Fruit fly (Drosophila melanogaster): Measurements from ENCODE around the gene Sap30.

- TF ChIP-seq CG10348 (GFP tag; IDR thresholded peaks at IDR 0.05) (no peak), CG34367 (tag; optimal IDR thresholded peaks at IDR 0.05) (no peak), CG15710 (tag; optimal IDR thresholded peaks at IDR 0.05) (no peak), CG17806 (tag; optimal IDR thresholded peaks at IDR 0.05) (no peak), CG9948 (tag; optimal IDR thresholded peaks at IDR 0.05) (no peak), Ets98B (GFP tag; IDR thresholded peaks at IDR 0.05) (no peak), CG32121 (GFP tag; IDR thresholded peaks at IDR 0.05) (no peak)
Observed at dm6 chrX:16749324-16749723, 37.8 kb upstream of the Sap30 start.

All from whole organism, pupa.